Worm (Caenorhabditis elegans) whole organism, young adult: ENCODE data around the gene C55A6.11.

Source experiments
- B0035.1 ChIP-seq: sonication (generic microtip); optimal IDR thresholded peaks from 2 replicates; lab custom pipeline; 2016; ENCODE audit warnings: missing genetic modification characterization, mild to moderate bottlenecking, missing compliant biosample characterization, missing genotype, missing genetic modification reagents
- F10E7.11 ChIP-seq: sonication (generic microtip); optimal IDR thresholded peaks from 2 replicates; lab custom pipeline; 2017; ENCODE audit warnings: mild to moderate bottlenecking, missing genetic modification characterization, moderate library complexity, missing compliant biosample characterization
- F22D6.2 ChIP-seq: sonication (generic microtip); optimal IDR thresholded peaks from 2 replicates; lab custom pipeline; 2016; ENCODE audit warnings: mild to moderate bottlenecking, missing genetic modification characterization, missing compliant biosample characterization
- F33H1.4 ChIP-seq: fragments of 200-800 bp; sonication (Bioruptor generic); IDR thresholded peaks from 2 replicates; pipeline ENCODE4 v1.3.6; 2022; ENCODE audit warnings: missing genetic modification reagents, missing genetic modification characterization, missing compliant biosample characterization
- F55B11.4 ChIP-seq: sonication (generic microtip); optimal IDR thresholded peaks from 2 replicates; lab custom pipeline; 2016; ENCODE audit warnings: missing compliant biosample characterization, missing genetic modification characterization, borderline replicate concordance; ENCODE audit not compliant: insufficient read depth
- K11D2.4 ChIP-seq: fragments of 200-800 bp; sonication (Bioruptor generic); IDR thresholded peaks from 2 replicates; pipeline ENCODE4 v1.3.6; 2022; ENCODE audit warnings: missing genetic modification reagents, missing genetic modification characterization, missing compliant biosample characterization
- Y53G8AR.9 ChIP-seq: fragments of 200-800 bp; sonication (Bioruptor generic); conservative IDR thresholded peaks from 2 replicates; pipeline ENCODE4 v1.3.6; 2022; ENCODE audit warnings: missing genetic modification reagents, missing genetic modification characterization, missing compliant biosample characterization
- Y95B8A.8 ChIP-seq: fragments of 200-800 bp; sonication (Bioruptor generic); IDR thresholded peaks from 2 replicates; pipeline ENCODE4 v1.3.6; 2022; ENCODE audit warnings: missing genetic modification reagents, missing genetic modification characterization, missing compliant biosample characterization
- ZK185.1 ChIP-seq: sonication (generic microtip); optimal IDR thresholded peaks from 2 replicates; lab custom pipeline; 2016; ENCODE audit warnings: mild to moderate bottlenecking, missing genetic modification characterization, missing compliant biosample characterization; ENCODE audit not compliant: poor library complexity, severe bottlenecking
- akir-1 ChIP-seq: fragments of 200-800 bp; sonication (Bioruptor generic); optimal IDR thresholded peaks from 2 replicates; lab custom pipeline; 2018; ENCODE audit warnings: mild to moderate bottlenecking, missing genetic modification characterization, moderate library complexity, missing compliant biosample characterization
- ama-1 ChIP-seq, 3 experiments: fragments of 150-350 bp in 1 of 3; sonication (generic microtip) in 2 of 3; optimal IDR thresholded peaks; 2 replicates each; lab custom pipeline; 2014 to 2018; ENCODE audit warnings: missing biosample characterization in 2 of 3, missing genetic modification characterization in 2 of 3, missing genetic modification reagents in 2 of 3
- ccch-3 ChIP-seq: fragments of 200-800 bp; sonication (Bioruptor generic); optimal IDR thresholded peaks from 2 replicates; lab custom pipeline; 2018; ENCODE audit warnings: mild to moderate bottlenecking, missing genetic modification characterization, missing compliant biosample characterization
- cebp-1 ChIP-seq, 2 experiments: fragments of 200-800 bp in 1 of 2; sonication (Bioruptor generic) in 1 of 2; sonication (generic microtip) in 1 of 2; IDR thresholded peaks in 1 of 2; optimal IDR thresholded peaks in 1 of 2; 2 replicates each; pipeline versions ENCODE4 v1.3.6 to Lab custom; 2017 to 2022; ENCODE audit warnings: missing compliant biosample characterization in 2 of 2, missing genetic modification characterization in 2 of 2, mild to moderate bottlenecking in 1 of 2, missing genetic modification reagents in 1 of 2, moderate library complexity in 1 of 2
- ceh-27 ChIP-seq: fragments of 200-800 bp; sonication (Bioruptor generic); optimal IDR thresholded peaks from 2 replicates; lab custom pipeline; 2018; ENCODE audit warnings: mild to moderate bottlenecking, missing genetic modification characterization, moderate library complexity, missing compliant biosample characterization
- ceh-40 ChIP-seq: fragments of 200-800 bp; sonication (Bioruptor generic); IDR thresholded peaks from 2 replicates; pipeline ENCODE4 v1.3.6; 2022; ENCODE audit warnings: missing genetic modification characterization, missing compliant biosample characterization
- ceh-91 ChIP-seq: fragments of 200-800 bp; sonication (Bioruptor generic); IDR thresholded peaks from 2 replicates; pipeline ENCODE4 v1.3.6; 2022; ENCODE audit warnings: missing genetic modification reagents, missing genetic modification characterization, missing compliant biosample characterization
- die-1 ChIP-seq: sonication (generic microtip); optimal IDR thresholded peaks from 2 replicates; lab custom pipeline; 2016; ENCODE audit warnings: missing genotype, mild to moderate bottlenecking, missing genetic modification characterization, missing compliant biosample characterization
- dpff-1 ChIP-seq: sonication (generic microtip); optimal IDR thresholded peaks from 2 replicates; lab custom pipeline; 2017; ENCODE audit warnings: mild to moderate bottlenecking, missing genetic modification characterization, missing compliant biosample characterization
- egrh-3 ChIP-seq: fragments of 200-800 bp; sonication (Bioruptor generic); IDR thresholded peaks from 2 replicates; pipeline ENCODE4 v1.3.6; 2022; ENCODE audit warnings: missing genetic modification reagents, missing genetic modification characterization, missing compliant biosample characterization
- ekl-4 ChIP-seq: fragments of 200-800 bp; sonication (Bioruptor generic); IDR thresholded peaks from 2 replicates; pipeline ENCODE4 v1.3.6; 2022; ENCODE audit warnings: missing genetic modification reagents, missing genetic modification characterization, missing compliant biosample characterization
- ets-4 ChIP-seq: fragments of 200-800 bp; sonication (Bioruptor generic); optimal IDR thresholded peaks from 2 replicates; lab custom pipeline; 2018; ENCODE audit warnings: mild to moderate bottlenecking, missing genetic modification characterization, missing compliant biosample characterization
- hlh-12 ChIP-seq: sonication (generic microtip); optimal IDR thresholded peaks from 2 replicates; lab custom pipeline; 2016; ENCODE audit warnings: missing genetic modification characterization, missing compliant biosample characterization
- hrde-1 ChIP-seq: sonication (generic microtip); optimal IDR thresholded peaks from 2 replicates; lab custom pipeline; 2016; ENCODE audit warnings: missing genetic modification characterization, mild to moderate bottlenecking, missing compliant biosample characterization, moderate library complexity, missing genotype, missing genetic modification reagents, borderline replicate concordance
- lag-1 ChIP-seq: fragments of 200-800 bp; sonication (Bioruptor generic); IDR thresholded peaks from 2 replicates; pipeline ENCODE4 v1.3.6; 2022; ENCODE audit warnings: missing genetic modification reagents, missing genetic modification characterization, missing compliant biosample characterization
- let-526 ChIP-seq: fragments of 200-800 bp; sonication (Bioruptor generic); IDR thresholded peaks from 2 replicates; pipeline ENCODE4 v1.3.6; 2022; ENCODE audit warnings: missing genetic modification reagents, missing genetic modification characterization, missing compliant biosample characterization
- lin-35 ChIP-seq, 3 experiments: fragments of 150-350 bp in 2 of 3; sonication (generic microtip) in 1 of 3; optimal IDR thresholded peaks; 2 replicates each; lab custom pipeline; 2014 to 2018; ENCODE audit warnings: missing biosample characterization in 3 of 3, missing genetic modification characterization in 3 of 3, missing genetic modification reagents in 3 of 3
- lin-54 ChIP-seq: fragments of 200-800 bp; sonication (Bioruptor generic); optimal IDR thresholded peaks from 2 replicates; lab custom pipeline; 2018; ENCODE audit warnings: mild to moderate bottlenecking, missing genetic modification characterization, missing compliant biosample characterization
- lsy-27 ChIP-seq: sonication (generic microtip); optimal IDR thresholded peaks from 2 replicates; lab custom pipeline; 2017; ENCODE audit warnings: missing genetic modification characterization, mild to moderate bottlenecking, missing compliant biosample characterization, antibody characterized with exemption, missing genotype, borderline replicate concordance; ENCODE audit not compliant: insufficient read depth
- mes-4 ChIP-seq: sonication (generic microtip); optimal IDR thresholded peaks from 2 replicates; lab custom pipeline; 2016; ENCODE audit warnings: missing genotype, missing genetic modification characterization, missing compliant biosample characterization
- nfya-1 ChIP-seq: sonication (generic microtip); optimal IDR thresholded peaks from 2 replicates; lab custom pipeline; 2017; ENCODE audit warnings: antibody characterized with exemption, missing compliant biosample characterization, missing genetic modification characterization, borderline replicate concordance; ENCODE audit not compliant: insufficient read depth
- nhr-27 ChIP-seq: fragments of 200-800 bp; sonication (Bioruptor generic); optimal IDR thresholded peaks from 2 replicates; lab custom pipeline; 2018; ENCODE audit warnings: mild to moderate bottlenecking, missing genetic modification characterization, moderate library complexity, missing compliant biosample characterization
- nhr-80 ChIP-seq: sonication (generic microtip); optimal IDR thresholded peaks from 2 replicates; lab custom pipeline; 2016; ENCODE audit warnings: missing genetic modification characterization, missing compliant biosample characterization
- nhr-90 ChIP-seq: sonication (generic microtip); optimal IDR thresholded peaks from 2 replicates; lab custom pipeline; 2016; ENCODE audit warnings: missing genotype, mild to moderate bottlenecking, missing genetic modification characterization, missing compliant biosample characterization
- pbrm-1 ChIP-seq: fragments of 200-800 bp; sonication (Bioruptor generic); IDR thresholded peaks from 2 replicates; pipeline ENCODE4 v1.3.6; 2022; ENCODE audit warnings: missing genetic modification reagents, missing genetic modification characterization, missing compliant biosample characterization
- rcor-1 ChIP-seq: fragments of 200-800 bp; sonication (Bioruptor generic); IDR thresholded peaks from 2 replicates; pipeline ENCODE4 v1.3.6; 2022; ENCODE audit warnings: missing genetic modification reagents, missing genetic modification characterization, missing compliant biosample characterization
- rpc-1 ChIP-seq, 2 experiments: fragments of 150-350 bp in 1 of 2; sonication (generic microtip) in 1 of 2; optimal IDR thresholded peaks; 2 replicates each; lab custom pipeline; 2014 to 2018; ENCODE audit warnings: missing biosample characterization in 1 of 2, missing genetic modification characterization in 1 of 2, missing genetic modification reagents in 1 of 2, missing genotype in 1 of 2
- sea-2 ChIP-seq: fragments of 200-800 bp; sonication (Bioruptor generic); IDR thresholded peaks from 2 replicates; pipeline ENCODE4 v1.3.6; 2022; ENCODE audit warnings: missing genetic modification characterization, missing compliant biosample characterization
- snpc-1.1 ChIP-seq: sonication (generic microtip); optimal IDR thresholded peaks from 2 replicates; lab custom pipeline; 2017; ENCODE audit warnings: missing genetic modification characterization, mild to moderate bottlenecking, missing compliant biosample characterization, antibody characterized with exemption, moderate library complexity, missing genotype, missing genetic modification reagents; ENCODE audit not compliant: insufficient read depth
- tbp1 ChIP-seq: fragments of 200-800 bp; sonication (Bioruptor generic); optimal IDR thresholded peaks from 2 replicates; lab custom pipeline; 2018; ENCODE audit warnings: mild to moderate bottlenecking, missing genetic modification characterization, missing compliant biosample characterization
- ztf-18 ChIP-seq: sonication (generic microtip); optimal IDR thresholded peaks from 2 replicates; lab custom pipeline; 2016; ENCODE audit warnings: missing genotype, mild to moderate bottlenecking, missing genetic modification characterization, missing compliant biosample characterization
- ztf-3 ChIP-seq: fragments of 200-800 bp; sonication (Bioruptor generic); optimal IDR thresholded peaks from 2 replicates; lab custom pipeline; 2018; ENCODE audit warnings: mild to moderate bottlenecking, missing genetic modification characterization, missing compliant biosample characterization
- ztf-6 ChIP-seq: fragments of 200-800 bp; sonication (Bioruptor generic); IDR thresholded peaks from 2 replicates; pipeline ENCODE4 v1.3.6; 2022; ENCODE audit warnings: missing genetic modification reagents, missing genetic modification characterization, missing compliant biosample characterization

Gene C55A6.11

DNA sequence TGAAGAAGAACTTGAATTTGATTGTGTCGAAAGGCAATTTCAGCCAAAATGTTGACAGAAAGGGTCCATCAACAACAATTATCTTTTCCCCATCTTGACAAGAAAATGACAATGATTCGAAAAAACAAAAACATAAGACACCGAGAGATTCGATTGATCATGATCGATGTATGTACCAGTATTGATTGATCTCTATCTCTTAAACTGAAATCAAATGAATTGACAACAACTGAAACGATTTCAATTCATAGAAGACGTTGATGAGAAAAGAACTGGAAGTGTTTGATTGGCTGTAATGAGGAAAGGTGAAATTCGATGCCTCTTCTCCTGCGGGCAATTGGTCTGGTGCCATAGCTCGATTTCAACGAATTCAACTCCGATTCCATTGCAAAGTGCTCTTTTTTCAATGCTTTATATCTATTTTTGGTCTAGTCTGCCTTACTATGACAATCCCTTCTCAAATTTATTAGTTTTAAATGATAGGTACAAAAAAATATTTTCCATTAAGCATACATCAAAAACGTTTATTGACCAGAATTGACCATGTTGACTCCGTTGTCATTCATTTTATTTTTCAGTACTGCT lies 13.1 kb downstream of the C55A6.11 start:
- no peak for TF ChIP-seq snpc-1.1 (tag; lab: Kevin White, UChicago)
- 0 out of 2 replicates have a peak, but pooled peaks have one; percentile 14 for TF ChIP-seq Y53G8AR.9
- no peak for TF ChIP-seq lag-1 (GFP tag; lab: Robert Waterston, UW)
- TF ChIP-seq ceh-91, result no peak
- TF ChIP-seq Y95B8A.8, result no peak
- no peak for TF ChIP-seq F22D6.2
- 0 out of 2 replicates have a peak, but pooled peaks have one; percentile 53 for TF ChIP-seq let-526 (GFP tag; lab: Robert Waterston, UW)
- peak; percentile 29; the same call in 1 of the 2 replicates for TF ChIP-seq ekl-4 (GFP tag; lab: Robert Waterston, UW)
- no peak for TF ChIP-seq B0035.1 (tag; lab: Kevin White, UChicago)
- no peak for TF ChIP-seq hlh-12 (tag; lab: Kevin White, UChicago)
- TF ChIP-seq pbrm-1 (GFP tag; lab: Robert Waterston, UW), result peak; percentile 0; the same call in 1 of the 2 replicates
- no peak for TF ChIP-seq die-1 (tag; lab: Kevin White, UChicago)
- peak; percentile 11 for TF ChIP-seq ZK185.1
- no peak for TF ChIP-seq ztf-3 (GFP tag; lab: Kevin White, UChicago)
- TF ChIP-seq tbp1 (GFP tag; lab: Kevin White, UChicago), result no peak
- TF ChIP-seq mes-4 (tag; lab: Kevin White, UChicago), result no peak
- no peak for TF ChIP-seq ccch-3 (GFP tag; lab: Kevin White, UChicago)
- TF ChIP-seq rpc-1 (optimal IDR thresholded peaks at IDR 0.05; lab: Kevin White, UChicago), result no peak
- TF ChIP-seq rpc-1 (tag; optimal IDR thresholded peaks at IDR 0.05; lab: Kevin White, UChicago), result no peak
- no peak for TF ChIP-seq ztf-18 (tag; lab: Kevin White, UChicago)
- no peak for TF ChIP-seq ztf-6 (GFP tag; lab: Robert Waterston, UW)
- 0 out of 2 replicates have a peak, but pooled peaks have one; percentile 49 for TF ChIP-seq K11D2.4 (GFP tag; lab: Robert Waterston, UW)
- no peak for TF ChIP-seq ceh-27
- TF ChIP-seq nhr-80 (tag; lab: Kevin White, UChicago), result no peak
- no peak for TF ChIP-seq nfya-1 (tag; lab: Kevin White, UChicago)
- TF ChIP-seq ceh-40 (GFP tag; lab: Robert Waterston, UW), result no peak
- TF ChIP-seq, all 124 proteins: peak for 6

DNA sequence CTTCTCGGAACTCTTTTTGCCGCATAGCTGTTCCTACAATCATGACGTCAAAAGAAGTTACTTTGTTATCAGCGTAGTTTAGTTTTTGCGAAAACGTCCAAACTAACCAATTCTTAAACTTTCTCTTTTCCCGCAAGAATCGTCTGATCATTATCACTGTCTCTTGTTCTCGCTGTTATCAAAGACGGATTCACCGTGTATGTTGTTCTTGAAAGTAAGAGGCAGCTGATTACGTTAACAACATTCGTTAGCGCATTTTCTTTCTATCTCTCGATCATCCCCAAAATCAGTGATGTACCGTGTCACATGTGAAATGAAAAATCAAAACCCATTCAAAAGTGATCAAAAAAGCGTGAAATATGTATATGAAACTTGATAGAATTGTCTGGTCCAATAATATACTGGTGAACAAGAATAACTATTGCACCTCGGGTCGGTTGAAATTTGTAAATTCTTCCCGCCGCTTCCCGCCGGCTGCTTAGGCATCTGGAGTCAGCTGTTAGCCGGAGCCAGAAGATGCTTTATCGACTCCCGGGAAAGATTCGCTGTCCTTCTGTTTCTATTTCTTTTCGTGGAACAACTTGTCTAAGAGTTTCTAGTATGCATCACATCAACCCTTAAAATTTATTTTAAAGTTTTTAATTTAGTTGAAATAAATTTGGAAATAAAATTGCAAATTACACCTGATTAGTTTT lies 14.3 kb downstream of the C55A6.11 start:
- TF ChIP-seq ets-4 (GFP tag; lab: Kevin White, UChicago) (peak; percentile 30), lin-54 (GFP tag; lab: Kevin White, UChicago) (no peak), F10E7.11 (tag; lab: Kevin White, UChicago) (no peak), rcor-1 (GFP tag; lab: Robert Waterston, UW) (peak; percentile 14; the same call in 1 of the 2 replicates), nhr-27 (tag; lab: Kevin White, UChicago) (no peak), egrh-3 (GFP tag; lab: Robert Waterston, UW) (no peak), nhr-80 (tag; lab: Kevin White, UChicago) (peak; percentile 85), sea-2 (GFP tag; lab: Robert Waterston, UW) (0 out of 2 replicates have a peak, but pooled peaks have one; percentile 7), dpff-1 (no peak), lsy-27 (tag; lab: Kevin White, UChicago) (peak; percentile 2), hrde-1 (no peak), F33H1.4 (GFP tag; lab: Robert Waterston, UW) (no peak), cebp-1 (GFP tag; IDR thresholded peaks at IDR 0.05; lab: Robert Waterston, UW) (no peak), cebp-1 (tag; optimal IDR thresholded peaks at IDR 0.05; lab: Kevin White, UChicago) (peak; percentile 33), nhr-90 (tag; lab: Kevin White, UChicago) (no peak), akir-1 (GFP tag; lab: Kevin White, UChicago) (no peak), F55B11.4 (tag; lab: Kevin White, UChicago) (no peak), ama-1 (optimal IDR thresholded peaks at IDR 0.05; lab: Kevin White, UChicago) (no peak), ama-1 (GFP tag; optimal IDR thresholded peaks at IDR 0.05; lab: Kevin White, UChicago) (peak in 1 of 2 experiments; percentile 4), lag-1 (GFP tag; lab: Robert Waterston, UW) (no peak), lin-35 (GFP tag; optimal IDR thresholded peaks at IDR 0.05; lab: Kevin White, UChicago) (peak in 1 of 3 experiments; percentile 22)
